Worm (Caenorhabditis elegans) whole organism, L1 larva: ENCODE measurements around the gene ZK470.14.

Source experiments
- C16A3.4 ChIP-seq: fragments of 150-350 bp; optimal IDR thresholded peaks from 2 replicates; lab custom pipeline; 2014; ENCODE audit warnings: missing biosample characterization, missing genetic modification characterization
- C34B4.2 ChIP-seq: sonication (generic microtip); optimal IDR thresholded peaks from 2 replicates; lab custom pipeline; 2017; ENCODE audit warnings: mild to moderate bottlenecking, missing genetic modification characterization, missing compliant biosample characterization
- F16B12.6 ChIP-seq: fragments of 150-350 bp; optimal IDR thresholded peaks from 2 replicates; lab custom pipeline; 2014; ENCODE audit warnings: missing biosample characterization, missing genetic modification characterization
- ceh-8 ChIP-seq: fragments of 200-800 bp; sonication (Bioruptor generic); optimal IDR thresholded peaks from 2 replicates; lab custom pipeline; 2018; ENCODE audit warnings: mild to moderate bottlenecking, missing genetic modification characterization, moderate library complexity, missing compliant biosample characterization
- ceh-82 ChIP-seq, 3 experiments: fragments of 150-350 bp in 1 of 3; sonication (generic microtip) in 2 of 3; optimal IDR thresholded peaks; 2 replicates each; lab custom pipeline; 2014 to 2017; ENCODE audit warnings: missing biosample characterization in 3 of 3, missing genetic modification characterization in 3 of 3
- ceh-88 ChIP-seq: fragments of 200-800 bp; sonication (Bioruptor generic); IDR thresholded peaks from 2 replicates; pipeline ENCODE4 v1.3.6; 2022; ENCODE audit warnings: missing genetic modification characterization, missing compliant biosample characterization
- dpl-1 ChIP-seq, 3 experiments: fragments of 150-350 bp in 2 of 3; sonication (generic microtip) in 1 of 3; optimal IDR thresholded peaks; 2 replicates each; lab custom pipeline; 2014 to 2017; ENCODE audit warnings: missing biosample characterization in 3 of 3, missing genetic modification characterization in 3 of 3, missing genetic modification reagents in 3 of 3
- dsc-1 ChIP-seq: sonication (generic microtip); optimal IDR thresholded peaks from 2 replicates; lab custom pipeline; 2016; ENCODE audit warnings: mild to moderate bottlenecking, missing genetic modification characterization, missing compliant biosample characterization
- egl-27 ChIP-seq, 2 experiments: fragments of 150-350 bp in 1 of 2; sonication (generic microtip); optimal IDR thresholded peaks; 3 replicates each; lab custom pipeline; 2017 to 2018; ENCODE audit warnings: missing biosample characterization in 2 of 2, missing genetic modification characterization in 2 of 2, missing genetic modification reagents in 2 of 2
- elt-2 ChIP-seq: sonication (generic microtip); optimal IDR thresholded peaks from 2 replicates; lab custom pipeline; 2016; ENCODE audit warnings: missing genetic modification characterization, mild to moderate bottlenecking, inconsistent platforms, missing compliant biosample characterization, missing genetic modification reagents
- elt-3 ChIP-seq, 6 experiments: fragments of 150-350 bp in 1 of 6; sonication (generic microtip); optimal IDR thresholded peaks; 2 replicates each; lab custom pipeline; 2017 to 2018; ENCODE audit warnings: missing biosample characterization in 6 of 6, missing genetic modification characterization in 6 of 6, inconsistent platforms in 1 of 6
- fkh-10 ChIP-seq: sonication (generic microtip); optimal IDR thresholded peaks from 2 replicates; lab custom pipeline; 2017; ENCODE audit warnings: missing biosample characterization, missing genetic modification reagents, missing genetic modification characterization
- fkh-4 ChIP-seq: sonication (generic microtip); optimal IDR thresholded peaks from 2 replicates; lab custom pipeline; 2016; ENCODE audit warnings: missing compliant biosample characterization, missing genetic modification characterization, borderline replicate concordance
- fkh-8 ChIP-seq: sonication (generic microtip); optimal IDR thresholded peaks from 2 replicates; lab custom pipeline; 2016; ENCODE audit warnings: mild to moderate bottlenecking, missing genetic modification characterization, missing compliant biosample characterization
- fos-1 ChIP-seq: fragments of 150-350 bp; optimal IDR thresholded peaks from 2 replicates; lab custom pipeline; 2014; ENCODE audit warnings: missing biosample characterization, missing genetic modification characterization
- grh-1 ChIP-seq: fragments of 200-800 bp; sonication (Bioruptor generic); IDR thresholded peaks from 2 replicates; pipeline ENCODE4 v1.3.6; 2022; ENCODE audit warnings: missing genetic modification reagents, missing genetic modification characterization, missing compliant biosample characterization
- hlh-4 ChIP-seq: sonication (generic microtip); optimal IDR thresholded peaks from 2 replicates; lab custom pipeline; 2016; ENCODE audit warnings: mild to moderate bottlenecking, missing genetic modification characterization, missing compliant biosample characterization
- hpl-2 ChIP-seq: fragments of 150-350 bp; optimal IDR thresholded peaks from 2 replicates; lab custom pipeline; 2014; ENCODE audit warnings: missing biosample characterization, missing genetic modification reagents, missing genetic modification characterization
- irx-1 ChIP-seq: sonication (generic microtip); optimal IDR thresholded peaks from 2 replicates; lab custom pipeline; 2016; ENCODE audit warnings: missing genetic modification characterization, missing compliant biosample characterization
- lin-14 ChIP-seq: fragments of 200-800 bp; sonication (Bioruptor generic); optimal IDR thresholded peaks from 2 replicates; lab custom pipeline; 2018; ENCODE audit warnings: mild to moderate bottlenecking, missing genetic modification characterization, moderate library complexity, missing compliant biosample characterization
- lin-35 ChIP-seq, 2 experiments: fragments of 150-350 bp; optimal IDR thresholded peaks; 2 replicates each; lab custom pipeline; 2014; ENCODE audit warnings: missing biosample characterization in 2 of 2, missing genetic modification characterization in 2 of 2, missing genetic modification reagents in 2 of 2
- lin-39 ChIP-seq: fragments of 150-350 bp; optimal IDR thresholded peaks from 2 replicates; lab custom pipeline; 2014; ENCODE audit warnings: missing biosample characterization, missing genetic modification reagents, missing genetic modification characterization
- mab-9 ChIP-seq: fragments of 200-800 bp; sonication (Bioruptor generic); IDR thresholded peaks from 2 replicates; pipeline ENCODE4 v1.3.6; 2022; ENCODE audit warnings: missing genetic modification reagents, missing genetic modification characterization, missing compliant biosample characterization
- mdl-1 ChIP-seq, 2 experiments: fragments of 150-350 bp; optimal IDR thresholded peaks; 2 replicates each; lab custom pipeline; 2014 to 2017; ENCODE audit warnings: missing biosample characterization in 2 of 2, missing genetic modification characterization in 2 of 2, inconsistent platforms in 1 of 2
- mep-1 ChIP-seq: fragments of 150-350 bp; optimal IDR thresholded peaks from 2 replicates; lab custom pipeline; 2014; ENCODE audit warnings: missing biosample characterization, missing genetic modification characterization
- nhr-11 ChIP-seq: fragments of 150-350 bp; optimal IDR thresholded peaks from 2 replicates; lab custom pipeline; 2014; ENCODE audit warnings: missing biosample characterization, missing genetic modification characterization
- nhr-12 ChIP-seq: sonication (generic microtip); optimal IDR thresholded peaks from 2 replicates; lab custom pipeline; 2017; ENCODE audit warnings: missing biosample characterization, missing genetic modification characterization
- nhr-19 ChIP-seq: fragments of 200-800 bp; sonication (Bioruptor generic); conservative IDR thresholded peaks from 2 replicates; pipeline ENCODE4 v1.3.6; 2022; ENCODE audit warnings: missing genetic modification characterization, missing compliant biosample characterization
- nhr-20 ChIP-seq: sonication (generic microtip); optimal IDR thresholded peaks from 2 replicates; lab custom pipeline; 2016; ENCODE audit warnings: mild to moderate bottlenecking, missing genetic modification characterization, missing compliant biosample characterization
- nhr-237 ChIP-seq: fragments of 150-350 bp; optimal IDR thresholded peaks from 2 replicates; lab custom pipeline; 2014; ENCODE audit warnings: missing biosample characterization, missing genetic modification characterization
- nhr-47 ChIP-seq: sonication (generic microtip); optimal IDR thresholded peaks from 2 replicates; lab custom pipeline; 2016; ENCODE audit warnings: mild to moderate bottlenecking, missing genetic modification characterization, moderate library complexity, missing compliant biosample characterization
- nhr-71 ChIP-seq: sonication (generic microtip); optimal IDR thresholded peaks from 2 replicates; lab custom pipeline; 2016; ENCODE audit warnings: mild to moderate bottlenecking, missing genetic modification characterization, moderate library complexity, missing compliant biosample characterization
- nhr-76 ChIP-seq: sonication (generic microtip); optimal IDR thresholded peaks from 2 replicates; lab custom pipeline; 2017; ENCODE audit warnings: missing biosample characterization, missing genetic modification characterization
- nhr-85 ChIP-seq: sonication (generic microtip); peaks from one replicate; lab custom pipeline; 2016; ENCODE audit warnings: missing genetic modification characterization, inconsistent platforms, missing compliant biosample characterization
- nhr-90 ChIP-seq: sonication (generic microtip); optimal IDR thresholded peaks from 2 replicates; lab custom pipeline; 2016; ENCODE audit warnings: mild to moderate bottlenecking, missing genetic modification characterization, missing compliant biosample characterization; ENCODE audit not compliant: poor library complexity
- pag-3 ChIP-seq: sonication (generic microtip); optimal IDR thresholded peaks from 2 replicates; lab custom pipeline; 2017; ENCODE audit warnings: missing genetic modification characterization, mild to moderate bottlenecking, missing compliant biosample characterization, antibody characterized with exemption, borderline replicate concordance; ENCODE audit not compliant: insufficient read depth
- pax-3 ChIP-seq: fragments of 200-800 bp; sonication (Bioruptor generic); optimal IDR thresholded peaks from 2 replicates; lab custom pipeline; 2018; ENCODE audit warnings: mild to moderate bottlenecking, missing genetic modification characterization, moderate library complexity, missing compliant biosample characterization
- snu-23 ChIP-seq: sonication (generic microtip); optimal IDR thresholded peaks from 2 replicates; lab custom pipeline; 2016; ENCODE audit warnings: missing genetic modification characterization, missing compliant biosample characterization
- sox-4 ChIP-seq: sonication (generic microtip); optimal IDR thresholded peaks from 2 replicates; lab custom pipeline; 2016; ENCODE audit warnings: missing genetic modification characterization, missing compliant biosample characterization
- sptf-1 ChIP-seq: fragments of 150-350 bp; optimal IDR thresholded peaks from 2 replicates; lab custom pipeline; 2014; ENCODE audit warnings: missing biosample characterization, missing genetic modification characterization
- sup-37 ChIP-seq: fragments of 200-800 bp; sonication (Bioruptor generic); optimal IDR thresholded peaks from 2 replicates; lab custom pipeline; 2018; ENCODE audit warnings: mild to moderate bottlenecking, missing genetic modification characterization, missing compliant biosample characterization
- swsn-7 ChIP-seq: sonication (generic microtip); optimal IDR thresholded peaks from 2 replicates; lab custom pipeline; 2016; ENCODE audit warnings: missing genetic modification characterization, missing compliant biosample characterization
- tlp-1 ChIP-seq: fragments of 150-350 bp; optimal IDR thresholded peaks from 2 replicates; lab custom pipeline; 2014; ENCODE audit warnings: missing biosample characterization, missing genetic modification characterization
- unc-30 ChIP-seq: sonication (generic microtip); optimal IDR thresholded peaks from 2 replicates; lab custom pipeline; 2017; ENCODE audit warnings: missing biosample characterization, missing genetic modification characterization
- unc-62 ChIP-seq: fragments of 150-350 bp; optimal IDR thresholded peaks from 2 replicates; lab custom pipeline; 2014; ENCODE audit warnings: missing biosample characterization, missing genetic modification reagents, missing genetic modification characterization
- vab-15 ChIP-seq: sonication (generic microtip); optimal IDR thresholded peaks from 2 replicates; lab custom pipeline; 2017; ENCODE audit warnings: missing genotype, mild to moderate bottlenecking, missing genetic modification characterization, missing compliant biosample characterization
- zag-1 ChIP-seq: fragments of 150-350 bp; optimal IDR thresholded peaks from 2 replicates; lab custom pipeline; 2014; ENCODE audit warnings: missing biosample characterization, missing genetic modification characterization
- zip-4 ChIP-seq: fragments of 200-800 bp; sonication (Bioruptor generic); optimal IDR thresholded peaks from 2 replicates; lab custom pipeline; 2018; ENCODE audit warnings: mild to moderate bottlenecking, missing genetic modification characterization, moderate library complexity, missing compliant biosample characterization

Gene ZK470.14

DNA sequence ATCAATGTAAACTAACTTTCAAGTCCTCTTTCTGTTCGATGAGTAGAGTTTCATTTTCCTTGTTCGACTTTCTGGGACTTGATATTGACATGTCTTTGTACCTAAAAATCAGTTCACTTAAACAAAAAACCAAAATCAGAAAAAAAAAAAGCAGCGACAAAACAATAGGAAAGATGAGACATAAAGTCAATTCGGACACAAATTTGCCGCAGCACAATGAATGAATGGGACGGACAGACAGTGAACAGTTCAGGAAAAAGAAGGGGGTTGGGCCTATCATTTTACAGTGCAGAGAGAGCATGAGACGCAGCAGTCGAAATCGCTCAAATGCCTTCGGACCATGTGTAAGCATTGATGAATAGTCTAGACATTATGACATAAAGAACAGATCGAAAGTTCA, 19.4 kb downstream of the ZK470.14 start, which contains the start of gene mrp-6:
Gene mrp-6, minus strand, starts transcription at position 101 of the 400 bp plus-strand sequence.
- TF ChIP-seq dsc-1 (tag; lab: Kevin White, UChicago) (no peak), C16A3.4 (tag; lab: Kevin White, UChicago) (no peak), mab-9 (GFP tag; lab: Robert Waterston, UW) (no peak), nhr-76 (tag; lab: Kevin White, UChicago) (no peak), hpl-2 (no peak), dpl-1 (GFP tag; optimal IDR thresholded peaks at IDR 0.05; lab: Kevin White, UChicago) (no peak), nhr-47 (tag; lab: Kevin White, UChicago) (no peak), ceh-8 (no peak), C34B4.2 (tag; lab: Kevin White, UChicago) (no peak), grh-1 (no peak), unc-30 (tag; lab: Kevin White, UChicago) (no peak), lin-14 (GFP tag; lab: Kevin White, UChicago) (no peak), mep-1 (tag; lab: Kevin White, UChicago) (no peak), nhr-237 (tag; lab: Kevin White, UChicago) (no peak), fkh-10 (no peak), zip-4 (GFP tag; lab: Kevin White, UChicago) (no peak), sptf-1 (tag; lab: Kevin White, UChicago) (no peak), lin-35 (GFP tag; optimal IDR thresholded peaks at IDR 0.05; lab: Kevin White, UChicago) (no peak), irx-1 (tag; lab: Kevin White, UChicago) (no peak)

DNA sequence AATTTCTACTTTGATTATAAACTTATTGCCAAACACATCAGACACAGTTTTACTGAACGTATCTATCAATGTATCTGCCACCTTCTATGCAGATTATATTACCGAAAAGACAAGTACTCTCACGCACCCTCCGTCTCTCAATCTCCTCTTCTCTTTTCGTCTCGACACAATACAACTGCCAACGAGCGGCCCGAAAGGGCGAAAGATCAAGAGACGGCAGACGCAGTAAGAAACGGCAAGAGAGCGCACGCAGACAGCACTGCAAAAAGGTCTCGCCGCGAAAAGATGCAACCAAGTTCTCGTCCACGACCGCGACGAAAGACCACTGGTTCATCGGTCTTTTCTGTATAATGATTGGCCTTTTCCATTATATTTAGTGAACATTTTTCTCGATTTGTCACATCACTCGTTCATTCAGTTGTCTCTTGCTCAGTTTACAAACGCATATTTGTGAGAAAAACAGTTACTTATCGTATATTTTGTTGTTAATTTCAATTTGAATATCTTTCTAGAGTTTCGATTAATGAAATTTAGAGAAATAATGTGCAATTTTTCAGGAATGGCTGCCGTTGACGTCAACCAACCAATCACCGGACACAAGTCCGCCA, 23.4 kb downstream of the ZK470.14 start, which contains the start of gene vha-12:
Gene vha-12, plus strand, starts transcription at position 558 of the 608 bp plus-strand sequence.
- TF ChIP-seq elt-2 (tag; lab: Kevin White, UChicago), result peak; percentile 77
- TF ChIP-seq nhr-71, result peak; percentile 96
- peak; percentile 65 for TF ChIP-seq irx-1 (tag; lab: Kevin White, UChicago)
- TF ChIP-seq vab-15 (tag; lab: Kevin White, UChicago), result no peak
- TF ChIP-seq unc-62 (GFP tag; lab: Kevin White, UChicago), result no peak
- TF ChIP-seq nhr-90 (tag; lab: Kevin White, UChicago), result peak; percentile 92
- no peak for TF ChIP-seq fkh-4 (tag; lab: Kevin White, UChicago)
- no peak for TF ChIP-seq zag-1 (tag; lab: Kevin White, UChicago)
- no peak for TF ChIP-seq tlp-1 (tag; lab: Kevin White, UChicago)
- TF ChIP-seq fkh-8 (tag; lab: Kevin White, UChicago), result peak; percentile 89
- peak; percentile 91 for TF ChIP-seq fos-1
- peak; percentile 90 for TF ChIP-seq nhr-19 (GFP tag; lab: Robert Waterston, UW)
- TF ChIP-seq pax-3, result peak; percentile 73
- peak; percentile 96 for TF ChIP-seq nhr-85
- no peak for TF ChIP-seq sptf-1 (tag; lab: Kevin White, UChicago)
- TF ChIP-seq swsn-7, result peak; percentile 94
- TF ChIP-seq nhr-11 (tag; lab: Kevin White, UChicago), result peak; percentile 63
- peak; percentile 95 for TF ChIP-seq snu-23 (GFP tag; lab: Kevin White, UChicago)
- TF ChIP-seq elt-3 (tag; optimal IDR thresholded peaks at IDR 0.05; lab: Kevin White, UChicago), result peak in 4 of 6 experiments; percentile 19 to 86 (median 79)
- TF ChIP-seq egl-27 (tag; optimal IDR thresholded peaks at IDR 0.05; lab: Kevin White, UChicago), result peak; percentile 74 to 87
- no peak for TF ChIP-seq nhr-76 (tag; lab: Kevin White, UChicago)
- TF ChIP-seq lin-39, result peak; percentile 65
- TF ChIP-seq hlh-4 (tag; lab: Kevin White, UChicago), result no peak
- peak; percentile 3 for TF ChIP-seq sup-37 (GFP tag; lab: Kevin White, UChicago)
- TF ChIP-seq nhr-20 (tag; lab: Kevin White, UChicago), result peak; percentile 96
- peak; percentile 66; the same call in 1 of the 2 replicates for TF ChIP-seq mab-9 (GFP tag; lab: Robert Waterston, UW)
- TF ChIP-seq ceh-82 (tag; optimal IDR thresholded peaks at IDR 0.05; lab: Kevin White, UChicago), result peak; percentile 81 to 96 (median 94)
- TF ChIP-seq ceh-88 (GFP tag; lab: Robert Waterston, UW), result peak; percentile 51; the same call in 1 of the 2 replicates
- TF ChIP-seq sox-4, result peak; percentile 58
- no peak for TF ChIP-seq nhr-12 (tag; lab: Kevin White, UChicago)
- TF ChIP-seq C16A3.4 (tag; lab: Kevin White, UChicago), result peak; percentile 82
- peak; percentile 76 for TF ChIP-seq pag-3 (tag; lab: Kevin White, UChicago)
- TF ChIP-seq hpl-2, result no peak
- TF ChIP-seq C34B4.2 (tag; lab: Kevin White, UChicago), result no peak
- peak in 1 of 2 experiments; percentile 89 for TF ChIP-seq mdl-1 (tag; optimal IDR thresholded peaks at IDR 0.05; lab: Kevin White, UChicago)
- peak; percentile 94 for TF ChIP-seq nhr-47 (tag; lab: Kevin White, UChicago)
- TF ChIP-seq F16B12.6 (tag; lab: Kevin White, UChicago), result peak; percentile 31
- TF ChIP-seq nhr-237 (tag; lab: Kevin White, UChicago), result peak; percentile 91
